Worm (Caenorhabditis elegans) whole organism, young adult: ENCODE results near the gene fbxa-135.

Experiments used
- B0019.2 ChIP-seq: fragments of 200-800 bp; sonication (Bioruptor generic); conservative IDR thresholded peaks from 2 replicates; pipeline ENCODE4 v1.3.6; 2022; ENCODE audit warnings: missing genetic modification reagents, missing genetic modification characterization, missing compliant biosample characterization
- F39B2.1 ChIP-seq: fragments of 200-800 bp; sonication (Bioruptor generic); IDR thresholded peaks from 2 replicates; pipeline ENCODE4 v1.3.6; 2022; ENCODE audit warnings: missing genetic modification reagents, missing genetic modification characterization, missing compliant biosample characterization
- F57A8.1 ChIP-seq: fragments of 200-800 bp; sonication (Bioruptor generic); optimal IDR thresholded peaks from 2 replicates; lab custom pipeline; 2018; ENCODE audit warnings: mild to moderate bottlenecking, missing genetic modification characterization, moderate library complexity, missing compliant biosample characterization
- F57C9.4 ChIP-seq: sonication (generic microtip); optimal IDR thresholded peaks from 2 replicates; lab custom pipeline; 2017; ENCODE audit warnings: mild to moderate bottlenecking, missing genetic modification characterization, missing compliant biosample characterization
- T07F8.4 ChIP-seq: sonication (generic microtip); optimal IDR thresholded peaks from 2 replicates; lab custom pipeline; 2016; ENCODE audit warnings: mild to moderate bottlenecking, missing genetic modification characterization, moderate library complexity, missing compliant biosample characterization
- ama-1 ChIP-seq, 3 experiments: fragments of 150-350 bp in 1 of 3; sonication (generic microtip) in 2 of 3; optimal IDR thresholded peaks; 2 replicates each; lab custom pipeline; 2014 to 2018; ENCODE audit warnings: missing biosample characterization in 2 of 3, missing genetic modification characterization in 2 of 3, missing genetic modification reagents in 2 of 3
- hlh-26 ChIP-seq: fragments of 200-800 bp; sonication (Bioruptor generic); conservative IDR thresholded peaks from 2 replicates; pipeline ENCODE4 v1.3.6; 2022; ENCODE audit warnings: missing genetic modification reagents, missing genetic modification characterization, missing compliant biosample characterization
- hsf-1 ChIP-seq: fragments of 200-800 bp; sonication (Bioruptor generic); IDR thresholded peaks from 2 replicates; pipeline ENCODE4 v1.3.6; 2022; ENCODE audit warnings: missing genetic modification reagents, missing genetic modification characterization, missing compliant biosample characterization
- mel-28 ChIP-seq: sonication (generic microtip); optimal IDR thresholded peaks from 2 replicates; lab custom pipeline; 2016; ENCODE audit warnings: borderline replicate concordance, mild to moderate bottlenecking, missing genetic modification characterization, missing compliant biosample characterization
- mes-4 ChIP-seq: sonication (generic microtip); optimal IDR thresholded peaks from 2 replicates; lab custom pipeline; 2016; ENCODE audit warnings: missing genotype, missing genetic modification characterization, missing compliant biosample characterization
- nfyb-1 ChIP-seq: fragments of 200-800 bp; sonication (Bioruptor generic); IDR thresholded peaks from 2 replicates; pipeline ENCODE4 v1.3.6; 2022; ENCODE audit warnings: missing genetic modification reagents, missing genetic modification characterization, missing compliant biosample characterization
- pha-4 ChIP-seq: fragments of 150-350 bp; sonication (generic microtip); optimal IDR thresholded peaks from 2 replicates; lab custom pipeline; 2014; ENCODE audit warnings: missing biosample characterization, missing genetic modification reagents, missing genetic modification characterization
- unc-130 ChIP-seq: sonication (generic microtip); optimal IDR thresholded peaks from 2 replicates; lab custom pipeline; 2016; ENCODE audit warnings: missing genetic modification reagents, missing genetic modification characterization, missing compliant biosample characterization
- zim-3 ChIP-seq: sonication (generic microtip); optimal IDR thresholded peaks from 2 replicates; lab custom pipeline; 2017; ENCODE audit warnings: mild to moderate bottlenecking, missing genetic modification characterization, moderate library complexity, missing compliant biosample characterization

- no peak for TF ChIP-seq mes-4 (tag; lab: Kevin White, UChicago)
- no peak for TF ChIP-seq B0019.2 (GFP tag; lab: Robert Waterston, UW)
- TF ChIP-seq ama-1 (optimal IDR thresholded peaks at IDR 0.05; lab: Kevin White, UChicago): no peak
- no peak for TF ChIP-seq ama-1 (GFP tag; optimal IDR thresholded peaks at IDR 0.05; lab: Kevin White, UChicago)
- TF ChIP-seq F57A8.1 (GFP tag; lab: Kevin White, UChicago): no peak
- TF ChIP-seq nfyb-1 (GFP tag; lab: Robert Waterston, UW): no peak
- TF ChIP-seq mel-28 (tag; lab: Kevin White, UChicago): no peak
- TF ChIP-seq unc-130 (GFP tag; lab: Kevin White, UChicago): no peak
- no peak for TF ChIP-seq pha-4 (tag; lab: Kevin White, UChicago)
- TF ChIP-seq T07F8.4 (tag; lab: Kevin White, UChicago): no peak
- TF ChIP-seq hlh-26 (GFP tag; lab: Robert Waterston, UW): no peak
- no peak for TF ChIP-seq F57C9.4 (tag; lab: Kevin White, UChicago)
- no peak for TF ChIP-seq hsf-1
- TF ChIP-seq F39B2.1: no peak
- no peak for TF ChIP-seq zim-3
Observed at ce11 chrV:15415951-15416350, 13.9 kb downstream of the fbxa-135 start, which contains the start of gene srh-265.
